Worm (Caenorhabditis elegans) whole organism, L4 larva: ENCODE results near the gene rla-2.
A peak's percentile ranks its signal among the peaks of the same experiment; 100 is the strongest.

ENCODE experiments used
- D1046.2 ChIP-seq: fragments of 200-800 bp; sonication (Bioruptor generic); IDR thresholded peaks from 2 replicates; pipeline ENCODE4 v1.3.6; 2022; ENCODE audit warnings: missing genetic modification characterization, missing compliant biosample characterization
- F49E8.2 ChIP-seq: sonication (generic microtip); optimal IDR thresholded peaks from 2 replicates; lab custom pipeline; 2016; ENCODE audit warnings: missing compliant biosample characterization, mild to moderate bottlenecking, missing genetic modification characterization, borderline replicate concordance
- aha-1 ChIP-seq: fragments of 150-350 bp; peaks from one replicate; lab custom pipeline; 2014; ENCODE audit warnings: missing biosample characterization, missing genetic modification characterization
- ama-1 ChIP-seq: fragments of 150-350 bp; optimal IDR thresholded peaks from 2 replicates; lab custom pipeline; 2014; ENCODE audit warnings: inconsistent platforms, mixed read lengths
- daf-19 ChIP-seq: fragments of 200-800 bp; sonication (Bioruptor generic); conservative IDR thresholded peaks from 2 replicates; pipeline ENCODE4 v1.3.6; 2022; ENCODE audit warnings: missing genetic modification characterization, missing compliant biosample characterization
- hlh-11 ChIP-seq: fragments of 200-800 bp; sonication (Bioruptor generic); optimal IDR thresholded peaks from 2 replicates; lab custom pipeline; 2018; ENCODE audit warnings: mild to moderate bottlenecking, missing genetic modification characterization, missing compliant biosample characterization
- mxl-2 ChIP-seq: fragments of 200-800 bp; sonication (Bioruptor generic); conservative IDR thresholded peaks from 2 replicates; pipeline ENCODE4 v1.3.6; 2022; ENCODE audit warnings: missing genetic modification reagents, missing genetic modification characterization, missing compliant biosample characterization
- nhr-10 ChIP-seq: fragments of 150-350 bp; optimal IDR thresholded peaks from 2 replicates; lab custom pipeline; 2014; ENCODE audit warnings: missing biosample characterization, missing genetic modification characterization
- snpc-4 ChIP-seq: fragments of 150-350 bp; optimal IDR thresholded peaks from 2 replicates; lab custom pipeline; 2014; ENCODE audit warnings: missing biosample characterization, missing genetic modification characterization

DNA sequence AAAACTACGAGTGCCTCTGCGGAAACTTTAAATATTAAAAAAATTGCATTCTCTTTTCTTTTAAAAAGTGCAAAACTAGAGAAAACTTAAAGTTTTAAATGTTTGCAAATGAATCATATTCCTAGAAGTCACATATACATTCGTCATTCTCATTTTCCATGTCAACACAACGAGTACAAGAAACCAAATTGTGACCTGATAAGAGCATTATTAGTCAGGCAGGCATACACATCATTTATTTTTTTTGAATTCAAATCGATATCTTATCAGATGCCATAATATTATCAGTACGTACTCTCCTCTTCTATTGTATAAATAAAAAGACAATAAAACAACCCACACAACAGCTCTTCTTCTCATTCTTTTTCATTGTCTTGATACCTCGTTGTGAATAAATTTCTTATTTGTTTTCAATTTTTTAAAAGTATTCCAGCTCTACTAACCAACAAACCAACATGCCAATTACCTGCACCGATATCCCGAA lies 22.8 kb downstream of the rla-2 start, which contains the start of gene W02A2.9:
- TF ChIP-seq mxl-2 (GFP tag; lab: Robert Waterston, UW) (no peak), ama-1 (no peak), nhr-10 (tag; lab: Kevin White, UChicago) (no peak), aha-1 (tag; lab: Kevin White, UChicago) (no peak), daf-19 (GFP tag; lab: Robert Waterston, UW) (no peak), snpc-4 (no peak), D1046.2 (no peak), hlh-11 (tag; lab: Kevin White, UChicago) (peak; percentile 52), F49E8.2 (tag; lab: Kevin White, UChicago) (no peak)
